Fruit fly (Drosophila melanogaster) whole organism, larva: ENCODE measurements around the gene CG2652.
A peak's percentile ranks its signal among the peaks of the same experiment; 100 is the strongest.

Experiments
- noc ChIP-seq: fragments of 200-800 bp; sonication (Bioruptor generic); optimal IDR thresholded peaks from 3 replicates; lab custom pipeline; 2019; ENCODE audit warnings: missing biosample characterization, mild to moderate bottlenecking, missing genetic modification characterization, moderate library complexity

Gene CG2652

DNA sequence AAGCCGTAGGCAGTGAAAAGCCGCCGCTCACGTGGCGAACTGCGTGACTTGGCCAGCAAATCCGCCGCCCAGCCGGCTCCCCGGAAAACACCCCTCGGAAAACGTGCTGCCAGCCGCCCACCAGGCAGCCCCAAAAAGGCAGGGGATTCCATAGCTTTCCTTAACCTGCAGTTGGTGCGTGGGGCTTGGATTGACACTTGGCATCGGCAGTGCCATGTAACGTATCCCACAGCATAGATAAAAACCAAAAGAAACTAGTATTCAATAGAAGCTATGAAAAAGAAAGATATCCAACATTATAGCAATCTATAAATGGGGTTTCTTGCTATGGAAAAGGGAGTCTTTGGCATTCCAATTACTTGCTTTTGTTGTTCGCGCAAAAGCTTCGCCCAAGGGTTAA is 2.3 kb upstream of the CG2652 start:
- TF ChIP-seq noc (tag; lab: Kevin White, UChicago), result no peak

DNA sequence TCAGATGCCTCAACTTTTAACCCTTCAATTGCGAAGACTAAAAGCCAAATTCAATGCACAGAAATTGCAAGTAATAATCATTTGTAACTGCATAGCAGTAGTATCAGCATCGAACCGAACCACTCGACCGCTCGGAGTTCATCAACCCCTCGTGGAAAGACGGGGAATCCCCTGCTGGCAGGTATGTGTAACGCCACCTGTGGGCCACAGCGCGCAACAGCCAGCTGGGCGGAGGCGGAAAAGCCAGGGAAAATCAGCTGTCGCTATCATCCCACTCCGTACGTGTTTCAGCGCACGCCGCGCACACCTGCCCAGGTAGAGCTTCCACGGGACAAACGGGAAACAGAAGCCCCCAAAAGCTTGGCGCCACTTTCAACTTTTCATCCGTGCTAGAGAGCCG is 1.7 kb upstream of the CG2652 start:
- TF ChIP-seq noc (tag; lab: Kevin White, UChicago), result no peak

DNA sequence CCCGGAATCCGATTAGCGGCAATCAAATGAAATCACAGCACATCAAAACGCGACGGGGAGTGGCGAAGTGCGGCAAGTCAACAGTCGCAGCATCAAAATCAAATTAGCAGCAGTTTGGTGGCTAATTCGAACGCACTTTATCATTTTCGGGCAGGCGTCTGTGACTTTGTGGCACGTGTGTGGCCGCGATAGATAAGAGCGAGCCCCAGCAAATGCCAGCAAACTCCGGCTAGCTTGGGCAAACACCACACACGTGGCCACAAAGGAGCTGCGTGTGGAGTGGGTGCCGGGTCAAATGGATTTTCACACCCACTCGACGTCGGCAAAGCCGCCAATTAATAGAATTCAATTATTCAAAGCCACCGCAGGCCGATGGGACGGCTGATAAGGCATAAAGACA is 1.2 kb upstream of the CG2652 start:
- TF ChIP-seq noc (tag; lab: Kevin White, UChicago), result no peak

DNA sequence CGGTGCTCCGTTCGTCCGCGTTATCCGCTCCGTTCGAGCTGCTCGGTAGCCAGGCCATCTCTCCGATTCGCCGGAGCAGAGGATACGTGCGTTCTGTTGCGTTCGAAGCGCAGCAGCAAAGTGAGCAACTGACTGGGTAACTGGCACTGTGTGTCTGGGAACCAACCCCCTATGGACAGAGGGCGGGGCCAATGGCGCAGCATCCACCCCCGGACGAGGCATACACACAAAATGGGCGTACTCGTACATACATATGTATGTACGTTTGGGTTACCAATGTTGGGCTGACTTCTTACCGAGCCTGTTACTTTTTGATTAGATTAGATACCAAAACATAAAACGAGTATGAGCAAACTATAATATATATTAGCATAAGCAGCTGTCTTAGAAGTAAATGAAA is 1.1 kb downstream of the CG2652 start, which contains the start of gene HLH3B:
Gene HLH3B (minus strand): TSS at position 123 of the 400 bp plus-strand sequence.
- no peak for TF ChIP-seq noc (tag; lab: Kevin White, UChicago)

DNA sequence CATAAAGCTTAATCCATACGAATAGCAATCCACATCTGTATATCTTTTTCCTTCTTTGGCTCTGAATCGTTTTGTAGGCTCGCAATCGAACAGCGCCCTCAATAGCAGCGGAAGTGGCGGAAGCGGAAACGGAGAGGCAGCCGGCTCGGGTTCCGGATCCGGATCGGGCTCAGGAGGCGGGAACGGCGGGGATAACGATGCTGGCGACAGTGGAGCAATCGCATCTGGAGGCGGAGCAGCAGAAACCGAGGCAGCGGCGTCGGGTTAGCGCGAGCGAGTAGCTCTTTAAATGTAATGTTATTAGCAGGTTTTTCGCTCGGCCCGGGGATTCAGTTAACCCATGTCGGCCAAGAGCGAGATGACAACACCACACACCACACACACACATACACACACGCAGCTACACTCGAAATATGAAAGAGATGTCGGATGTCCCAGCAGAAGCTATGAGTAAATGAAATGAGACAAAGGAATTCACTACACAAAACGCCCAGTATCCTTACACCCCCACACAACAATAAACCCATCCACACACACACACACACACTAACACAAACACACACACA is 5.6 kb downstream of the CG2652 start:
- no peak for TF ChIP-seq noc (tag; lab: Kevin White, UChicago)

DNA sequence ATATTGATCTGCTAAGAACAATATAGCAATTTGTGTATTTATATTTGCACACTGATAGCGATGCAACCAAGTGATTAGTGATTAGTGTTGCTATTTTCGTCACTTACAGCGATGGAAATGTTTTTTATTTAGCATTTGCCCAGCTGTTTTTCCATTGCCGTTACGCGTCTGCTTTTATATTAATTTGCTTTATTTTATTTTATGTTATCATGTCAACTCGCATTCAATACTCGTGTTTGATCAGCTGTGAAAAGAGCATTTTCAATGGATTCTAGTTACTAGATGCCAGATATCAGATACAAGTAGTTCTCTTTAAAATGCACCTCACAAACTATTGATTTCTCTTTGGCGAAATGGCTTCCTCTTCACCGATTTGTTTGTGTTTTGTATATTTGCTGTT is 19.3 kb downstream of the CG2652 start:
- no peak for TF ChIP-seq noc (tag; lab: Kevin White, UChicago)

DNA sequence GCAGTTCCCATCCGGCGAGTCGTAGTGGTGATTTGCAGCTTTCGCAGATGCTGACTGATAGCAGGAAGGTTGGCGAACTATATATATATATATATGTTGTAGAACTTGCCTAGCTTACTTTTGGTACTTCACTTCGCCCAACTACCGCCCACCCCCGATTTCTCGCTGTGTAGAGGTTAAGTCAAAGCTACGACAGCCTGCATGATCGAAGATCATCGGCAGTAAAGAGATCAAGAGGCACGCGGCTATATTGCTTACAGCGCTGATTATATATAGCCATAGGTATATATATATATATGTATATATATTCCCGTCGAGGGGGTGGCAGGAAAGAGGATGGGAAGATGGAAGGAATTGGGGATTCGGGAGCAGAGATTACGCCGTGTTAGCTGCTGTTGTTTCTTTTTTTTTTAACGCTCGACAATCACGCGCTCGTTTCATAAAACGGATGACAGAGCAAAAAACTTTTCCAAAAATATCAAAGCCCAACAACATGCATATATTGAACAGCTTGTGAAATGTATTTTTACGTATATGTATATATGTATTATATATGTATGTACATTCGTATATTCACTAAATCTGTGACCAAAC is 20.1 kb downstream of the CG2652 start:
- TF ChIP-seq noc (tag; lab: Kevin White, UChicago), result no peak

DNA sequence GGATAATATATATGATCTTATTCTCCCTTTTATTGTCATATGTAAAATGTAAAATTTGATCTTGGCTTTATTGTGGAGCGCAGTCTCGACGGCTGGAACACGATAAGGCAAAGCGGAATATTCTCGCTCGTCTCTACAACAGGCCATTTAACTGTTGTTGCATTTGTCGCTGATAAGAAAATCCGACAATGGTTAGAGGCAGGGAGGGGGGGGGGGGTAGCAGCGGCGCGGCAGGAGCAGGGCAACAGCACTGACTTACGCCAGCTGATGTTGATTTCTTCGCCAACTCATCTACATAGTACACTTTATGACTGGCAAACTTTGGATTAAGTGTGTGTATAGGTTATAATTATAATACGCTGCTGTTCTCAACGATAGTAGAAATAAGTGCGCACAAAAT is 21.0 kb downstream of the CG2652 start:
- peak; percentile 45 for TF ChIP-seq noc (tag; lab: Kevin White, UChicago)

DNA sequence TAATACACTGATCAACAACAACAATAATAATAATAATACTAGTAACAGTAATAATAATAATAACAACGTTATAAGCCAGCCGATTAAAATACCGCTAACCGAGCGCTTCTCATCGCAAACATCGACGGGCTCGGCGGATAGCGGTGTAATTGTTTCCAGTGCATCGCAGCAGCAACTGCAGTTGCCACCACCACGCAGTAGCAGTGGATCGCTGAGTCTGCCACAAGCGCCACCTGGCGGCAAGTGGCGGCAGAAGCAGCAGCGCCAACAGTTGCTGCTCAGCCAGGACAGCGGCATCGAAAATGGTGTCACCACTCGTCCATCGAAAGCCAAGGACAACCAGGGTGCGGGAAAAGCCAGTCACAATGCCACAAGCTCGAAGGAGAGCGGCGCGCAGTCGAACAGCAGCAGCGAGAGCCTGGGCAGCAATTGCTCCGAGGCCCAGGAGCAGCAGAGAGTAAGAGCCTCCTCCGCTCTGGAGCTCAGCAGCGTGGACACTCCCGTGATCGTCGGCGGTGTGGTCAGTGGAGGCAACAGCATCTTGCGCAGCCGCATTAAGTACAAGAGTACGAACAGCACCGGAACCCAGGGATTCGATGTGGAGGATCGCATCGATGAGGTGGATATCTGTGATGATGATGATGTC is 23.2 kb downstream of the CG2652 start:
- TF ChIP-seq noc (tag; lab: Kevin White, UChicago), result no peak

DNA sequence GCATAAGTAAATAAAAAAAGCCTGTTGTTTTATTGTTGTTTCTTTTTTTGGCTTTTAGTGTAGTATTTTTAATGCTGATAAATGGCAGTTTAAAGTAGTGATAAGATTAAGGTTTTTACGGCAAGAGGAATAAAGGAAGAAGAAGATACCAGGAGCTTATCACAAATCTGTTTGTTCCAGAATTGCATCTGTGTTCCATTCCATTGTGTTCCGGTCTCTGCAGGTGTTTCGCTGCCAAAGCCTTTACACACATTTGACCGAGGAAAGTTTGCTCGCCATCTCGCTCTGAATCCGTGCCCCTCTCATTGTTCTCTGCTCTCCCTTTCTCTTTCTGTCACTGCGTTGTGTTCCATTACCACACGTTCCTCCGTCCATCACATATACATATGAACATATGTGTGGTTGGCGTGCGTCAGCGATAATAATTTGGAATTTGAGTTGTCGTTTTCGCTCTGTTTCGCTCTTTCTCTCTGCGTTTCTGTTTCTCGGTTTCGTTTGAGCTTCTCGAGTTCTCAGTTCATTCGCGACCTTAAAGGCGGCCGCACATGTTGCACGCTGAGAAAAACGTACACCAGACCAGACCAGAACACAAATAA is 24.4 kb downstream of the CG2652 start:
- peak; percentile 69 for TF ChIP-seq noc (tag; lab: Kevin White, UChicago)

DNA sequence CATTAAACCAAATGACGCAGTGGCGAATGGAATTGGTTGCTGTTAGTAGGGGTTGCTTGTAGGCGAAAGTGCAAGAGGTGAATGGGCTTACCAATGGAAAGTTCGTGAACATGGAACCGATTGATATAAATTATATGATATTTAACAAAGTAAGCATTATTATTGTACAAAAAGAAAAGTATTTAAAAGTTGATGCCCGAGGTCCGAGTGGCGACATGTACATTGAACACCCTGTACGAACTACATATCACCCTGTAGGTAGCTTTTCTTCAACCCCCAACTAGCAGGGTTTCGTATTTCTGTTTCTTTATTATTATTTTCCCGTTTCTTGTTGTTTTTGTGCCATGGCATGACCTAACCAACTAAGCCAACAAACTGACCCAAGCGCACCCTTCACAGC is 25.5 kb downstream of the CG2652 start:
- no peak for TF ChIP-seq noc (tag; lab: Kevin White, UChicago)

DNA sequence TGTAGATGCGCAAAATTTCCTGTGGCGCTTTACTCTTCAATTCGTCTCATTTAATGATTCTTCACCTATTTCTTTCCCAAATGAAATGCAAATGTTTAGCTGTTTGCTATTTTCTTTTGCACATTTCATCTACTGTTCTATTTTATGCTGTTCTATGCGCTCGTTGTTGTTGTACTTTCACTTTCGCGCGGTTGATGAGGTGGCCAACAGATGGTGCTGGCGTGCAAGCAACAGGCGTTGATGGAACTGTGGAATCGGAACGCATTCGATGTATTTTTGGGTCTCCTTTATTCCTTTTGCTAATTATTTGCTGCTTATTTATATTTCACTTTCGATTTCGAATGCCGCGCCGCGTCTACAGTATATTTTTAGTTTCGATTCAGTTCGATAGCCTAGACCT is 26.7 kb downstream of the CG2652 start:
- no peak for TF ChIP-seq noc (tag; lab: Kevin White, UChicago)

DNA sequence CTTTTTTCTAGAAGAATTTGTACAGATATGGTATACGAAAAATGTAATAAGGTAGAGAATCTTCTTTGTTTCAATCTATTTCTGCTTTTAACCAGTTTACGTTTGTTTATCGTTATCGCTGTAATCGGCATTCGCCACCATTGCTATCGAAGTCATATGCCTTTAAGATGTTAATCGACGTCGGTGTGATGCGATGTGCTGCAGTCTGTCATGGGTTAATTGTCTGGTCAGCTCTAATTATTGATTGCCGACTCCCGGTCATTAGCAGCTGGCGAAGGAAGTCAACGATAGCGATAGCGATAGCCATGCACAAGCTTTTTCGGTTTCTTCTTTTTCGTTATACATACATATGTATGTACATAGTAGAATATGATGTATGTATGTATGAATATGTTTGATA is 27.3 kb downstream of the CG2652 start:
- TF ChIP-seq noc (tag; lab: Kevin White, UChicago), result no peak

DNA sequence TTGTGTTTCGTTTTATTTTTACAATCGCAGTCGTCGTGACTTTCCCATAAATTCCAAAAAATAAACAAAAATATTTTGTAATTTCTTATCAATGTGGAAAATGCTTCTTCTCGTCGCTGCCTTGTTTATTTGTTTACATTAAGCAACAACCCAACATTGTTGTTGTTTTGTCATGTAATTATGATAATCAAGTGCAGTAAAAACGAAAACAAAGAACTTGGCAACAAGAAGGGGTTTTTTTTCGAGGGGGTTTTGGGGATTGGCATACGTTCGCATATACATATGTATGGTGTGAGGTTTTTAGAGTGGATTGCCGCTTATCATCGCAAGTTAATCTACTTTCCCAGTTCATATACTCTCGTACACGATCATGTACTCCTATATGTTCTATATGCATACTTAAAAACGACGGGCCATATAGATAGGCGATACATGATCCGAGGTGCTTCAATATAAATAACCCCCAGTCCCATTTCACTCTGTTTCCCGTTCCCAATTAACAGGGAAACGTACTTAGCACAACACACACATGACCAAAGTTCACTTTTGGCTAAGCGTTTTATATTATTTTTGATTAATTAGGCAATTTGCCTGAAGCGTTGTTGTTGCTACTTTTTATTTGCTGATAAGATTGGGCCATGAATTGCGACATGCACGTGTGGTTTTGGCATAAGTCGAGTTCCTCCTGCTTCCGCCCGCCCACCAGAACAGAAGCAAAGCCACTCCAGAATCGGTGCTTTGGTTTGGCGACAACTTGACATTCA is 29.0 kb downstream of the CG2652 start:
- peak; percentile 80 for TF ChIP-seq noc (tag; lab: Kevin White, UChicago)

DNA sequence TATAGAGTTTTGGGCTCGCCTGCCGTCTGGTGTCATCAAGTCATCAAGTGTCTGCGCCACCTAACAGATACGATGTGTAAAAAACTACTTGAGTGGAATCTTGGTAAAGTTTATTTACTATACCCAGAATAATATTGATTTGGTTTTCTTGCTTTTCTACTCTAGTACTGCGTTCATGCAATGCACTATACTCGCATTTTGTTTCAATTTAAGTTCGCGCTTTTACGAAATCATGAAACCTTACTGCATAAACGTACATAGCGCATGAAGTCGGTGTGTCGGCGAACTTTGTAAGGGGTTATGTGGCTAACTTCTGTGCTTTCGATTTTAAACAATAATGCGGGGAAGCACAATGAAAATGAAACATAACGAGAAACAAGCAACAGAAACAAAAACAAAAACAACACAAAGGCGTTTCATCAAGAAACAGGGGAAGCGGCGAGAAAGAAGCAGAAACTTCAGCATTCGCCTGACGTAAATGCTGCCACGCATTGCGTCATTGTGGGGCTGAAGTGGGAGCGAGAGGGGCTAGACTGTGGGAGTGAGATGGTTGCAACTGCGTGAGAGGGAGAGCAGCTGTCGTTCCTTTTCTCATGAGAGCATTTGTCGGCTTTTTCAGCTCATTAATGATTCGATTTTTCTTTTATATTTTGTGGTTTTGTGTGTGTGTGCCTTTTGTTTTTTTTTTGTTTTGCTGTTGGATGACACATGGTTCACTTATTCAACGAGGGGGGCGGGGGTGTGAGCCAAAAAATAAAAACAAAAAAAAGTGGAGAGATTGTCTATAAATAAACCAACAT is 30.4 kb downstream of the CG2652 start:
- TF ChIP-seq noc (tag; lab: Kevin White, UChicago), result no peak
